Worm (Caenorhabditis elegans) whole organism, late embryonic: ENCODE data around the gene T04C12.7.
A peak's percentile ranks its signal among the peaks of the same experiment; 100 is the strongest.

ENCODE experiments used
- C08G9.2 ChIP-seq: sonication (generic microtip); optimal IDR thresholded peaks from 2 replicates; lab custom pipeline; 2016; ENCODE audit warnings: mild to moderate bottlenecking, missing genetic modification characterization, moderate library complexity, missing compliant biosample characterization
- C38D4.7 ChIP-seq: fragments of 200-800 bp; sonication (Bioruptor generic); optimal IDR thresholded peaks from 2 replicates; lab custom pipeline; 2018; ENCODE audit warnings: mild to moderate bottlenecking, missing genetic modification characterization, moderate library complexity, missing compliant biosample characterization
- F13H6.1 ChIP-seq: sonication (generic microtip); optimal IDR thresholded peaks from 2 replicates; lab custom pipeline; 2016; ENCODE audit warnings: missing genetic modification characterization, missing compliant biosample characterization
- K09A11.1 ChIP-seq: sonication (generic microtip); optimal IDR thresholded peaks from 2 replicates; lab custom pipeline; 2017; ENCODE audit warnings: antibody characterized with exemption, mild to moderate bottlenecking, missing genetic modification characterization, missing compliant biosample characterization; ENCODE audit not compliant: insufficient read depth
- T23F11.4 ChIP-seq: fragments of 200-800 bp; sonication (Bioruptor generic); optimal IDR thresholded peaks from 2 replicates; lab custom pipeline; 2018; ENCODE audit warnings: mild to moderate bottlenecking, missing genetic modification characterization, missing compliant biosample characterization
- ama-1 ChIP-seq: fragments of 150-350 bp; optimal IDR thresholded peaks from 2 replicates; lab custom pipeline; 2014
- ceh-18 ChIP-seq: sonication (generic microtip); optimal IDR thresholded peaks from 2 replicates; lab custom pipeline; 2016; ENCODE audit warnings: missing genetic modification characterization, missing compliant biosample characterization
- ceh-19 ChIP-seq: fragments of 200-800 bp; sonication (Bioruptor generic); optimal IDR thresholded peaks from 2 replicates; lab custom pipeline; 2018; ENCODE audit warnings: mild to moderate bottlenecking, missing genetic modification characterization, missing compliant biosample characterization
- ceh-22 ChIP-seq: sonication (generic microtip); optimal IDR thresholded peaks from 2 replicates; lab custom pipeline; 2017; ENCODE audit warnings: missing biosample characterization, missing genetic modification characterization
- ceh-24 ChIP-seq: sonication (generic microtip); optimal IDR thresholded peaks from 2 replicates; lab custom pipeline; 2016; ENCODE audit warnings: mild to moderate bottlenecking, missing genetic modification characterization, missing compliant biosample characterization
- ceh-30 ChIP-seq: fragments of 150-350 bp; optimal IDR thresholded peaks from 2 replicates; lab custom pipeline; 2014; ENCODE audit warnings: missing biosample characterization, missing genetic modification characterization
- ceh-31 ChIP-seq: sonication (generic microtip); optimal IDR thresholded peaks from 2 replicates; lab custom pipeline; 2016; ENCODE audit warnings: missing genetic modification characterization, missing compliant biosample characterization
- ceh-34 ChIP-seq: sonication (generic microtip); optimal IDR thresholded peaks from 2 replicates; lab custom pipeline; 2016; ENCODE audit warnings: mild to moderate bottlenecking, missing genetic modification characterization, missing compliant biosample characterization
- ceh-6 ChIP-seq: fragments of 200-800 bp; sonication (Bioruptor generic); optimal IDR thresholded peaks from 2 replicates; lab custom pipeline; 2018; ENCODE audit warnings: mild to moderate bottlenecking, missing genetic modification characterization, missing compliant biosample characterization
- dmd-4 ChIP-seq: sonication (generic microtip); optimal IDR thresholded peaks from 2 replicates; lab custom pipeline; 2016; ENCODE audit warnings: borderline replicate concordance, missing genetic modification characterization, missing compliant biosample characterization
- dve-1 ChIP-seq: sonication (generic microtip); optimal IDR thresholded peaks from 2 replicates; lab custom pipeline; 2017; ENCODE audit warnings: antibody characterized with exemption, mild to moderate bottlenecking, missing genetic modification characterization, missing compliant biosample characterization
- elt-2 ChIP-seq: sonication (generic microtip); optimal IDR thresholded peaks from 2 replicates; lab custom pipeline; 2016; ENCODE audit warnings: missing genetic modification reagents, missing genetic modification characterization, missing compliant biosample characterization
- fax-1 ChIP-seq: sonication (generic microtip); optimal IDR thresholded peaks from 2 replicates; lab custom pipeline; 2016; ENCODE audit warnings: missing genotype, missing genetic modification characterization, missing compliant biosample characterization
- fkh-10 ChIP-seq: fragments of 150-350 bp; optimal IDR thresholded peaks from 2 replicates; lab custom pipeline; 2014; ENCODE audit warnings: missing biosample characterization, missing genetic modification reagents, missing genetic modification characterization
- fkh-6 ChIP-seq: sonication (generic microtip); optimal IDR thresholded peaks from 2 replicates; lab custom pipeline; 2016; ENCODE audit warnings: missing genetic modification characterization, missing compliant biosample characterization
- gmeb-2 ChIP-seq: sonication (generic microtip); optimal IDR thresholded peaks from 2 replicates; lab custom pipeline; 2016; ENCODE audit warnings: missing genetic modification characterization, inconsistent platforms, missing compliant biosample characterization
- hlh-15 ChIP-seq: sonication (generic microtip); optimal IDR thresholded peaks from 2 replicates; lab custom pipeline; 2016; ENCODE audit warnings: missing genetic modification characterization, missing compliant biosample characterization
- hlh-6 ChIP-seq: sonication (generic microtip); optimal IDR thresholded peaks from 2 replicates; lab custom pipeline; 2016; ENCODE audit warnings: missing genotype, missing genetic modification characterization, missing compliant biosample characterization
- hlh-8 ChIP-seq: sonication (generic microtip); optimal IDR thresholded peaks from 2 replicates; lab custom pipeline; 2016; ENCODE audit warnings: missing genotype, missing genetic modification characterization, missing compliant biosample characterization
- lim-6 ChIP-seq: sonication (generic microtip); optimal IDR thresholded peaks from 2 replicates; lab custom pipeline; 2016; ENCODE audit warnings: missing genetic modification characterization, missing compliant biosample characterization
- lin-11 ChIP-seq: fragments of 200-800 bp; sonication (Bioruptor generic); optimal IDR thresholded peaks from 2 replicates; lab custom pipeline; 2018; ENCODE audit warnings: mild to moderate bottlenecking, missing genetic modification characterization, missing compliant biosample characterization
- madf-2 ChIP-seq: sonication (generic microtip); optimal IDR thresholded peaks from 2 replicates; lab custom pipeline; 2017; ENCODE audit warnings: missing genetic modification characterization, missing compliant biosample characterization
- nhr-11 ChIP-seq: fragments of 150-350 bp; optimal IDR thresholded peaks from 2 replicates; lab custom pipeline; 2014; ENCODE audit warnings: missing biosample characterization, missing genetic modification characterization
- nhr-232 ChIP-seq: sonication (generic microtip); optimal IDR thresholded peaks from 2 replicates; lab custom pipeline; 2016; ENCODE audit warnings: missing genetic modification characterization, missing compliant biosample characterization
- odd-2 ChIP-seq: sonication (generic microtip); optimal IDR thresholded peaks from 2 replicates; lab custom pipeline; 2017; ENCODE audit warnings: antibody characterized with exemption, mild to moderate bottlenecking, missing genetic modification characterization, missing compliant biosample characterization
- pag-3 ChIP-seq: sonication (generic microtip); optimal IDR thresholded peaks from 2 replicates; lab custom pipeline; 2016; ENCODE audit warnings: missing compliant biosample characterization, missing genetic modification characterization, borderline replicate concordance
- pat-9 ChIP-seq: fragments of 200-800 bp; sonication (Bioruptor generic); optimal IDR thresholded peaks from 2 replicates; lab custom pipeline; 2018; ENCODE audit warnings: mild to moderate bottlenecking, missing genetic modification characterization, moderate library complexity, missing compliant biosample characterization
- pax-1 ChIP-seq: fragments of 150-350 bp; optimal IDR thresholded peaks from 2 replicates; lab custom pipeline; 2014; ENCODE audit warnings: missing biosample characterization, missing genetic modification characterization
- pha-4 ChIP-seq: fragments of 150-350 bp; optimal IDR thresholded peaks from 2 replicates; lab custom pipeline; 2018; ENCODE audit warnings: missing biosample characterization, missing genetic modification reagents, missing genetic modification characterization
- pros-1 ChIP-seq: fragments of 150-350 bp; optimal IDR thresholded peaks from 2 replicates; lab custom pipeline; 2014; ENCODE audit warnings: missing biosample characterization, missing genetic modification reagents, missing genetic modification characterization
- ref-2 ChIP-seq: sonication (generic microtip); optimal IDR thresholded peaks from 2 replicates; lab custom pipeline; 2016; ENCODE audit warnings: missing genetic modification characterization, missing compliant biosample characterization
- rnt-1 ChIP-seq: sonication (generic microtip); optimal IDR thresholded peaks from 2 replicates; lab custom pipeline; 2016; ENCODE audit warnings: missing genetic modification characterization, missing compliant biosample characterization
- sdc-2 ChIP-seq: sonication (generic microtip); optimal IDR thresholded peaks from 2 replicates; lab custom pipeline; 2016; ENCODE audit warnings: missing genotype, missing genetic modification characterization, missing compliant biosample characterization
- sox-2 ChIP-seq: fragments of 200-800 bp; sonication (Bioruptor generic); IDR thresholded peaks from 2 replicates; pipeline ENCODE4 v1.3.6; 2022; ENCODE audit warnings: missing genetic modification reagents, missing genetic modification characterization, missing compliant biosample characterization
- sox-4 ChIP-seq: sonication (generic microtip); optimal IDR thresholded peaks from 2 replicates; lab custom pipeline; 2017; ENCODE audit warnings: mild to moderate bottlenecking, missing genetic modification characterization, inconsistent platforms, missing compliant biosample characterization
- syd-9 ChIP-seq: sonication (generic microtip); optimal IDR thresholded peaks from 2 replicates; lab custom pipeline; 2016; ENCODE audit warnings: mild to moderate bottlenecking, missing genetic modification characterization, moderate library complexity, missing compliant biosample characterization
- tbx-7 ChIP-seq: sonication (generic microtip); optimal IDR thresholded peaks from 2 replicates; lab custom pipeline; 2016; ENCODE audit warnings: missing genotype, missing genetic modification characterization, missing compliant biosample characterization
- ttx-3 ChIP-seq: sonication (generic microtip); optimal IDR thresholded peaks from 2 replicates; lab custom pipeline; 2016; ENCODE audit warnings: missing genetic modification reagents, missing genetic modification characterization, missing compliant biosample characterization
- unc-3 ChIP-seq, 2 experiments: fragments of 200-800 bp in 1 of 2; sonication (Bioruptor generic) in 1 of 2; sonication (generic microtip) in 1 of 2; conservative IDR thresholded peaks in 1 of 2; optimal IDR thresholded peaks in 1 of 2; 2 replicates each; pipeline versions ENCODE4 v1.3.6 to Lab custom; 2016 to 2022; ENCODE audit warnings: missing compliant biosample characterization in 2 of 2, missing genetic modification characterization in 2 of 2, missing genetic modification reagents in 1 of 2
- unc-42 ChIP-seq: sonication (generic microtip); optimal IDR thresholded peaks from 2 replicates; lab custom pipeline; 2016; ENCODE audit warnings: missing genotype, missing genetic modification characterization, missing compliant biosample characterization
- unc-55 ChIP-seq: sonication (generic microtip); optimal IDR thresholded peaks from 2 replicates; lab custom pipeline; 2017; ENCODE audit warnings: missing biosample characterization, missing genetic modification reagents, missing genetic modification characterization
- zip-5 ChIP-seq: sonication (generic microtip); optimal IDR thresholded peaks from 2 replicates; lab custom pipeline; 2016; ENCODE audit warnings: missing genetic modification characterization, missing compliant biosample characterization

The T04C12.7 gene

DNA sequence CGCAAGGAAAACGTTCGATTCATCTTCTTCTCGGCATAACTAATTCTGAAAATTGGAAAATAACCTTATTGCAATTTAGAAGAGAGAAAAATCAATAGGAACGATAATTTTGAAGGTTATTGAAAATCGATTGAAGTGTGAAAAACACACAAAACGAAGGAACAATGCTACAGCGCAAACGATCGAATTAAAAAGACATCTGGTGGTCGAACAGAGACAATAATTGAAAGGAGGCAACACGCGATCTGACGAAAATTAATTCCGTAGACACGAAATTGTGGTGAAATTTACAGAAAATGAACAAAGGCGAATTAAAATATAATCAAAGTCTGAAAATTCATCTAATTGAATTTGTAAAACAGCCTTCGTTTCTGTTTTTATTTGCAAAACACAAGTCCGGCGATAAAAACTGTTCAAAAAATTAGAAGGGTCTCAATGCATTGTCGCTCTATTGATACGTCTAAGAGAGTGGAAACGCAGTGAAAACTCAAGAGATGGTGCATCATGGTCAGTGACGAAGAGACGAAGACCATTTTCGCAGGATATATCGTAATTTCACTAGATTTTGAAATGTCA, 14.5 kb upstream of the T04C12.7 start, which contains the start of gene pak-2 (continued):
- TF ChIP-seq sox-4: peak; percentile 0
- TF ChIP-seq nhr-232 (tag; lab: Kevin White, UChicago): no peak
- TF ChIP-seq C38D4.7 (GFP tag; lab: Kevin White, UChicago): peak; percentile 14
- peak; percentile 84 for TF ChIP-seq ceh-34 (tag; lab: Kevin White, UChicago)
- TF ChIP-seq ceh-6: peak; percentile 43
- TF ChIP-seq ceh-30 (tag; lab: Kevin White, UChicago): no peak
- TF ChIP-seq nhr-11: no peak
- peak; percentile 96 for TF ChIP-seq C08G9.2
- TF ChIP-seq zip-5 (tag; lab: Kevin White, UChicago): peak; percentile 94
- no peak for TF ChIP-seq unc-3 (GFP tag; conservative IDR thresholded peaks at IDR 0.05; lab: Robert Waterston, UW)
- peak; percentile 77 for TF ChIP-seq unc-3 (tag; optimal IDR thresholded peaks at IDR 0.05; lab: Kevin White, UChicago)
- no peak for TF ChIP-seq pat-9 (tag; lab: Kevin White, UChicago)
- peak; percentile 75 for TF ChIP-seq fkh-6 (tag; lab: Kevin White, UChicago)
- TF ChIP-seq F13H6.1 (tag; lab: Kevin White, UChicago): peak; percentile 91
- no peak for TF ChIP-seq ama-1 (lab: Kevin White, UChicago)
- TF ChIP-seq hlh-8 (tag; lab: Kevin White, UChicago): peak; percentile 83
- TF ChIP-seq hlh-15 (tag; lab: Kevin White, UChicago): peak; percentile 66
- no peak for TF ChIP-seq odd-2
- TF ChIP-seq dmd-4 (tag; lab: Kevin White, UChicago): peak; percentile 34
- no peak for TF ChIP-seq sox-2 (GFP tag; lab: Robert Waterston, UW)
- peak; percentile 45 for TF ChIP-seq madf-2
- no peak for TF ChIP-seq fkh-10 (GFP tag; lab: Kevin White, UChicago)
- no peak for TF ChIP-seq K09A11.1 (tag; lab: Kevin White, UChicago)
- no peak for TF ChIP-seq pros-1 (tag; lab: Kevin White, UChicago)
- peak; percentile 90 for TF ChIP-seq tbx-7 (tag; lab: Kevin White, UChicago)
- TF ChIP-seq ref-2 (tag; lab: Kevin White, UChicago): peak; percentile 97
- TF ChIP-seq ceh-24 (tag; lab: Kevin White, UChicago): no peak
- peak; percentile 42 for TF ChIP-seq pax-1 (tag; lab: Kevin White, UChicago)
- no peak for TF ChIP-seq unc-55 (GFP tag; lab: Kevin White, UChicago)
- peak; percentile 94 for TF ChIP-seq rnt-1 (tag; lab: Kevin White, UChicago)
- TF ChIP-seq syd-9 (tag; lab: Kevin White, UChicago): peak; percentile 45
- peak; percentile 59 for TF ChIP-seq ceh-19
- TF ChIP-seq lim-6 (tag; lab: Kevin White, UChicago): peak; percentile 92
- peak; percentile 100 for TF ChIP-seq ceh-31 (tag; lab: Kevin White, UChicago)
- peak; percentile 39 for TF ChIP-seq gmeb-2 (tag; lab: Kevin White, UChicago)
- TF ChIP-seq sdc-2 (tag; lab: Kevin White, UChicago): peak; percentile 36
- TF ChIP-seq T23F11.4 (GFP tag; lab: Kevin White, UChicago): peak; percentile 55
- no peak for TF ChIP-seq pha-4 (tag; lab: Kevin White, UChicago)
- no peak for TF ChIP-seq lin-11 (tag; lab: Kevin White, UChicago)
- TF ChIP-seq, all 69 proteins: peak for 45

- TF ChIP-seq dve-1 (tag; lab: Kevin White, UChicago) (no peak), ttx-3 (tag; lab: Kevin White, UChicago) (no peak), fax-1 (tag; lab: Kevin White, UChicago) (no peak), rnt-1 (tag; lab: Kevin White, UChicago) (no peak), sox-2 (GFP tag; lab: Robert Waterston, UW) (no peak), elt-2 (tag; lab: Kevin White, UChicago) (no peak), fkh-6 (tag; lab: Kevin White, UChicago) (no peak), ceh-22 (tag; lab: Kevin White, UChicago) (no peak), pag-3 (tag; lab: Kevin White, UChicago) (no peak), ceh-18 (tag; lab: Kevin White, UChicago) (no peak), hlh-6 (tag; lab: Kevin White, UChicago) (no peak), ceh-30 (tag; lab: Kevin White, UChicago) (no peak), gmeb-2 (tag; lab: Kevin White, UChicago) (no peak), unc-42 (tag; lab: Kevin White, UChicago) (no peak)
Observed at ce11 chrV:11040020-11040419, 13.9 kb upstream of the T04C12.7 start, which contains the start of gene C45B11.9. C45B11.9 (plus strand) TSS chrV:11040320.
